Fruit fly (Drosophila melanogaster) whole organism, embryonic: ENCODE measurements around the gene CG13044.

ENCODE experiments used
- Ada2b ChIP-seq: fragments of 200-800 bp; sonication (Bioruptor generic); IDR thresholded peaks from 2 replicates; pipeline ENCODE4 v1.3.6; 2022; ENCODE audit warnings: missing biosample characterization, missing genetic modification characterization
- Adf1 ChIP-seq: fragments of 200-800 bp; sonication (Bioruptor generic); IDR thresholded peaks from 2 replicates; pipeline ENCODE4 v1.3.6; 2022; ENCODE audit warnings: missing biosample characterization, missing genetic modification characterization
- Atf3 ChIP-seq: fragments of 200-800 bp; sonication (Bioruptor generic); optimal IDR thresholded peaks from 3 replicates; lab custom pipeline; 2016; ENCODE audit warnings: missing biosample characterization, missing genetic modification characterization
- B-H2 ChIP-seq: fragments of 200-800 bp; sonication (Bioruptor generic); optimal IDR thresholded peaks from 2 replicates; lab custom pipeline; 2018; ENCODE audit warnings: missing biosample characterization, mild to moderate bottlenecking, missing genetic modification characterization
- CG10147 ChIP-seq: fragments of 200-800 bp; sonication (Bioruptor generic); optimal IDR thresholded peaks from 2 replicates; lab custom pipeline; 2019; ENCODE audit warnings: missing biosample characterization, mild to moderate bottlenecking, missing genetic modification characterization, moderate library complexity
- CG1024 ChIP-seq: fragments of 200-800 bp; sonication (Bioruptor generic); IDR thresholded peaks from 2 replicates; pipeline ENCODE4 v1.3.6; 2022; ENCODE audit warnings: missing biosample characterization, missing genetic modification characterization
- CG12155 ChIP-seq: fragments of 200-800 bp; sonication (Bioruptor generic); optimal IDR thresholded peaks from 3 replicates; lab custom pipeline; 2016; ENCODE audit warnings: missing biosample characterization, missing genetic modification characterization
- CG12219 ChIP-seq: fragments of 200-800 bp; sonication (Bioruptor generic); optimal IDR thresholded peaks from 3 replicates; lab custom pipeline; 2018; ENCODE audit warnings: missing biosample characterization, mild to moderate bottlenecking, missing genetic modification characterization
- CG13424 ChIP-seq: fragments of 200-800 bp; sonication (Bioruptor generic); optimal IDR thresholded peaks from 2 replicates; lab custom pipeline; 2019; ENCODE audit warnings: missing biosample characterization, mild to moderate bottlenecking, missing genetic modification characterization, moderate library complexity
- CG14667 ChIP-seq: fragments of 200-800 bp; sonication (Bioruptor generic); IDR thresholded peaks from 2 replicates; pipeline ENCODE4 v1.3.6; 2022; ENCODE audit warnings: missing biosample characterization, missing genetic modification characterization
- CG15269 ChIP-seq: fragments of 200-800 bp; sonication (Bioruptor generic); optimal IDR thresholded peaks from 2 replicates; lab custom pipeline; 2018; ENCODE audit warnings: missing biosample characterization, mild to moderate bottlenecking, missing genetic modification characterization, moderate library complexity
- CG1603 ChIP-seq: fragments of 200-800 bp; sonication (Bioruptor generic); optimal IDR thresholded peaks from 2 replicates; lab custom pipeline; 2019; ENCODE audit warnings: missing biosample characterization, mild to moderate bottlenecking, missing genetic modification characterization, moderate library complexity
- CG16863 ChIP-seq: fragments of 200-800 bp; sonication (Bioruptor generic); optimal IDR thresholded peaks from 3 replicates; lab custom pipeline; 2016; ENCODE audit warnings: missing biosample characterization, missing genetic modification characterization
- CG31441 ChIP-seq: fragments of 200-800 bp; sonication (Bioruptor generic); IDR thresholded peaks from 2 replicates; pipeline ENCODE4 v1.3.6; 2022; ENCODE audit warnings: missing biosample characterization, missing genetic modification characterization
- CG34422 ChIP-seq: fragments of 200-800 bp; sonication (Bioruptor generic); IDR thresholded peaks from 3 replicates; pipeline ENCODE4 v1.3.6; 2022; ENCODE audit warnings: missing biosample characterization, missing genetic modification characterization
- CG3847 ChIP-seq: fragments of 200-800 bp; sonication (Bioruptor generic); IDR thresholded peaks from 2 replicates; pipeline ENCODE4 v1.3.6; 2022; ENCODE audit warnings: missing biosample characterization, missing genetic modification characterization
- CG6272 ChIP-seq: fragments of 200-800 bp; sonication (Bioruptor generic); IDR thresholded peaks from 2 replicates; pipeline ENCODE4 v1.3.6; 2022; ENCODE audit warnings: missing biosample characterization, missing genetic modification characterization
- CG7372 ChIP-seq: fragments of 200-800 bp; sonication (Bioruptor generic); IDR thresholded peaks from 2 replicates; pipeline ENCODE4 v1.3.6; 2022; ENCODE audit warnings: missing biosample characterization, missing genetic modification characterization
- CG8281 ChIP-seq: fragments of 200-800 bp; sonication (Bioruptor generic); optimal IDR thresholded peaks from 2 replicates; lab custom pipeline; 2018; ENCODE audit warnings: missing biosample characterization, mild to moderate bottlenecking, missing genetic modification characterization, moderate library complexity
- CG9797 ChIP-seq: fragments of 200-800 bp; sonication (Bioruptor generic); optimal IDR thresholded peaks from 3 replicates; lab custom pipeline; 2018; ENCODE audit warnings: missing biosample characterization, mild to moderate bottlenecking, missing genetic modification characterization
- CG9932 ChIP-seq: fragments of 200-800 bp; sonication (Bioruptor generic); IDR thresholded peaks from 2 replicates; pipeline ENCODE4 v1.3.6; 2022; ENCODE audit warnings: missing biosample characterization, missing genetic modification characterization
- Dbx ChIP-seq: fragments of 200-800 bp; sonication (Bioruptor generic); IDR thresholded peaks from 3 replicates; pipeline ENCODE4 v1.3.6; 2022; ENCODE audit warnings: missing biosample characterization, missing genetic modification characterization
- Doc3 ChIP-seq: fragments of 200-800 bp; sonication (Bioruptor generic); IDR thresholded peaks from 3 replicates; pipeline ENCODE4 v1.3.6; 2022; ENCODE audit warnings: missing biosample characterization, missing genetic modification characterization; ENCODE audit not compliant: partially characterized antibody
- Ets65A ChIP-seq: fragments of 200-800 bp; sonication (Bioruptor generic); peaks from one replicate; lab custom pipeline; 2016; ENCODE audit warnings: missing biosample characterization, missing genetic modification characterization
- H2.0 ChIP-seq: fragments of 200-800 bp; sonication (Bioruptor generic); IDR thresholded peaks from 2 replicates; pipeline ENCODE4 v1.3.6; 2022; ENCODE audit warnings: missing biosample characterization, missing genetic modification characterization
- MBD-R2 ChIP-seq: fragments of 200-800 bp; sonication (Bioruptor generic); IDR thresholded peaks from 2 replicates; pipeline ENCODE4 v1.3.6; 2022; ENCODE audit warnings: missing biosample characterization, missing genetic modification characterization
- Med ChIP-seq: fragments of 200-800 bp; sonication (Bioruptor generic); peaks from one replicate; lab custom pipeline; 2016; ENCODE audit warnings: missing biosample characterization, missing genetic modification characterization, mild to moderate bottlenecking, inconsistent platforms, moderate library complexity
- Nf-YA ChIP-seq: fragments of 200-800 bp; sonication (Bioruptor generic); IDR thresholded peaks from 2 replicates; pipeline ENCODE4 v1.3.6; 2022; ENCODE audit warnings: missing biosample characterization, missing genetic modification characterization
- Sox100B ChIP-seq: fragments of 200-800 bp; sonication (Bioruptor generic); optimal IDR thresholded peaks from 3 replicates; lab custom pipeline; 2018; ENCODE audit warnings: missing biosample characterization, mild to moderate bottlenecking, missing genetic modification characterization
- amos ChIP-seq: fragments of 200-800 bp; sonication (Bioruptor generic); IDR thresholded peaks from 2 replicates; pipeline ENCODE4 v1.3.6; 2022; ENCODE audit warnings: missing biosample characterization, missing genetic modification characterization; ENCODE audit not compliant: partially characterized antibody
- bbx ChIP-seq: fragments of 200-800 bp; sonication (Bioruptor generic); IDR thresholded peaks from 2 replicates; pipeline ENCODE4 v1.3.6; 2022; ENCODE audit warnings: missing biosample characterization, missing genetic modification characterization; ENCODE audit not compliant: partially characterized antibody
- bcd ChIP-seq: fragments of 200-800 bp; sonication (Bioruptor generic); optimal IDR thresholded peaks from 2 replicates; lab custom pipeline; 2017; ENCODE audit warnings: missing biosample characterization, mild to moderate bottlenecking, missing genetic modification characterization
- bowl ChIP-seq: fragments of 200-800 bp; sonication (Bioruptor generic); IDR thresholded peaks from 2 replicates; pipeline ENCODE4 v1.3.6; 2022; ENCODE audit warnings: missing biosample characterization, missing genetic modification characterization
- crol ChIP-seq: fragments of 200-800 bp; sonication (Bioruptor generic); IDR thresholded peaks from 2 replicates; pipeline ENCODE4 v1.3.6; 2022; ENCODE audit warnings: missing biosample characterization, missing genetic modification characterization
- gem ChIP-seq: fragments of 200-800 bp; sonication (Bioruptor generic); optimal IDR thresholded peaks from 2 replicates; lab custom pipeline; 2019; ENCODE audit warnings: missing biosample characterization, mild to moderate bottlenecking, missing genetic modification characterization, moderate library complexity
- gsb-n ChIP-seq: fragments of 200-800 bp; sonication (Bioruptor generic); optimal IDR thresholded peaks from 3 replicates; lab custom pipeline; 2018; ENCODE audit warnings: missing biosample characterization, mild to moderate bottlenecking, missing genetic modification characterization
- her ChIP-seq: fragments of 200-800 bp; sonication (Bioruptor generic); optimal IDR thresholded peaks from 2 replicates; lab custom pipeline; 2016; ENCODE audit warnings: missing biosample characterization, missing genetic modification characterization
- lilli ChIP-seq: fragments of 200-800 bp; sonication (Bioruptor generic); optimal IDR thresholded peaks from 3 replicates; lab custom pipeline; 2016; ENCODE audit warnings: missing biosample characterization, missing genetic modification characterization
- nau ChIP-seq: fragments of 200-800 bp; sonication (Bioruptor generic); optimal IDR thresholded peaks from 3 replicates; lab custom pipeline; 2017; ENCODE audit warnings: missing biosample characterization, mild to moderate bottlenecking, missing genetic modification characterization, missing genetic modification reagents
- nmo ChIP-seq: fragments of 200-800 bp; sonication (Bioruptor generic); optimal IDR thresholded peaks from 2 replicates; lab custom pipeline; 2018; ENCODE audit warnings: missing biosample characterization, mild to moderate bottlenecking, missing genetic modification characterization, moderate library complexity
- onecut ChIP-seq: fragments of 200-800 bp; sonication (Bioruptor generic); IDR thresholded peaks from 2 replicates; pipeline ENCODE4 v1.3.6; 2022; ENCODE audit warnings: missing biosample characterization, missing genetic modification characterization
- row ChIP-seq: fragments of 200-800 bp; sonication (Bioruptor generic); IDR thresholded peaks from 3 replicates; pipeline ENCODE4 v1.3.6; 2022; ENCODE audit warnings: missing biosample characterization, missing genetic modification characterization
- run ChIP-seq: fragments of 200-800 bp; sonication (Bioruptor generic); optimal IDR thresholded peaks from 3 replicates; lab custom pipeline; 2018; ENCODE audit warnings: missing biosample characterization, mild to moderate bottlenecking, missing genetic modification characterization
- sens-2 ChIP-seq: fragments of 200-800 bp; sonication (Bioruptor generic); IDR thresholded peaks from 2 replicates; pipeline ENCODE4 v1.3.6; 2022; ENCODE audit warnings: missing biosample characterization, missing genetic modification characterization
- seq ChIP-seq: fragments of 200-800 bp; sonication (Bioruptor generic); IDR thresholded peaks from 2 replicates; pipeline ENCODE4 v1.3.6; 2022; ENCODE audit warnings: missing biosample characterization, missing genetic modification characterization
- sisA ChIP-seq: fragments of 200-800 bp; sonication (Bioruptor generic); IDR thresholded peaks from 2 replicates; pipeline ENCODE4 v1.3.6; 2022; ENCODE audit warnings: missing biosample characterization, missing genetic modification characterization
- tin ChIP-seq: fragments of 200-800 bp; sonication (Bioruptor generic); optimal IDR thresholded peaks from 3 replicates; lab custom pipeline; 2016; ENCODE audit warnings: missing biosample characterization, missing genetic modification characterization
- ttk ChIP-seq: fragments of 200-800 bp; sonication (Bioruptor generic); IDR thresholded peaks from 2 replicates; pipeline ENCODE4 v2.1.2; 2022; ENCODE audit warnings: missing biosample characterization, missing genetic modification characterization
- unpg ChIP-seq: fragments of 200-800 bp; sonication (Bioruptor generic); optimal IDR thresholded peaks from 3 replicates; lab custom pipeline; 2018; ENCODE audit warnings: missing biosample characterization, mild to moderate bottlenecking, missing genetic modification characterization, moderate library complexity
- wdn ChIP-seq: fragments of 200-800 bp; sonication (Bioruptor generic); IDR thresholded peaks from 2 replicates; pipeline ENCODE4 v1.3.6; 2022; ENCODE audit warnings: missing biosample characterization, missing genetic modification characterization

CG13044 gene

DNA sequence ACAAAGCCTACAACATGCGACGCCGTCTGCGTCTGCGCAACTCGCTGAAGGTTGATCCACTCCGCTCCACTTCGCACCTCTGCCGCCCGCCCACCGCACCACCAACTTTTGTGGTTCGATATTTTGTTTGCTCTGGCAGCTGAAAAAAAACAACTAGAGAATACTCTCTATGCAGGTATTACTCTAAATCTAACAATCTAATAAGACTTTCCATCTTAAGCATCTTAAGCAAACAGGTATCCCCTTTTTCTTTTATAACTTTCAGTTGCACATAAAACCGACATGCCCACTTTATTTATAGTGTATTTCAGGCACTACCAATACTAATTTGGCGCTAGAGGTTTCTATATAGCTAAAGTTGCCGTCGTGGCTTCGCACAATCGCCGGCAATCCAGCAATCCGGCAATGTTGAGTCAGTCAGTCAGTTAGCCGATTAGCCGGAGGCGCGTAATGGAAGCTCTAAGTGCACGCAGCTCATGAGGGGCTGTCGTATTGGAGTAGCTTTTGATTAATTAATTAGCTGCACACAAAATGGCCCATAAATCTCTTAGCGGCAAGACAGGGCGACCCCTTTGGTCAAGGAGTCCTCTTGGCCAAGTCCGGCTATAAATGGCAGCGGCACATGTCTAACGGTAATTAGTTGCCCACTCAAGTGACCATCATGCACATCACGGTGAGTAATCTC, 25.4 kb upstream of the CG13044 start, which contains the start of gene CG13058 (continued):
- TF ChIP-seq bowl (peak; percentile 77), lilli (GFP tag; lab: Kevin White, UChicago) (peak; percentile 68), CG9932 (GFP tag; lab: Robert Waterston, UW) (peak; percentile 77), CG13424 (peak; percentile 84), unpg (GFP tag; lab: Kevin White, UChicago) (peak; percentile 67), CG8281 (tag; lab: Kevin White, UChicago) (peak; percentile 79), seq (GFP tag; lab: Robert Waterston, UW) (peak; percentile 74), Nf-YA (peak; percentile 54), CG9797 (GFP tag; lab: Kevin White, UChicago) (no peak), CG12219 (GFP tag; lab: Kevin White, UChicago) (peak; percentile 74), Adf1 (GFP tag; lab: Robert Waterston, UW) (peak; percentile 46), CG3847 (peak; percentile 77), Sox100B (GFP tag; lab: Kevin White, UChicago) (peak; percentile 53), Atf3 (GFP tag; lab: Kevin White, UChicago) (peak; percentile 44), Dbx (GFP tag; lab: Robert Waterston, UW) (peak; percentile 64; the same call in 2 of the 3 replicates), Doc3 (GFP tag; lab: Robert Waterston, UW) (no peak), tin (GFP tag; lab: Kevin White, UChicago) (peak; percentile 25), CG1603 (peak; percentile 28), B-H2 (no peak), sisA (GFP tag; lab: Robert Waterston, UW) (peak; percentile 67), ttk (peak; percentile 44), Ets65A (GFP tag; lab: Kevin White, UChicago) (peak; percentile 45), gsb-n (tag; lab: Kevin White, UChicago) (no peak), her (peak; percentile 2), amos (GFP tag; lab: Robert Waterston, UW) (no peak), wdn (GFP tag; lab: Robert Waterston, UW) (0 out of 2 replicates have a peak, but pooled peaks have one; percentile 60), CG14667 (0 out of 2 replicates have a peak, but pooled peaks have one; percentile 22), CG16863 (peak; percentile 70), bbx (GFP tag; lab: Robert Waterston, UW) (no peak), CG1024 (GFP tag; lab: Robert Waterston, UW) (peak; percentile 59), CG31441 (GFP tag; lab: Robert Waterston, UW) (0 out of 2 replicates have a peak, but pooled peaks have one; percentile 42), CG15269 (peak; percentile 86), nmo (GFP tag; lab: Kevin White, UChicago) (peak; percentile 30), gem (tag; lab: Kevin White, UChicago) (peak; percentile 80), nau (GFP tag; lab: Kevin White, UChicago) (peak; percentile 56), Ada2b (GFP tag; lab: Robert Waterston, UW) (peak; percentile 90), onecut (GFP tag; lab: Robert Waterston, UW) (peak; percentile 30; the same call in 1 of the 2 replicates), crol (GFP tag; lab: Robert Waterston, UW) (peak; percentile 69), row (GFP tag; lab: Robert Waterston, UW) (peak; percentile 83), sens-2 (GFP tag; lab: Robert Waterston, UW) (peak; percentile 52), MBD-R2 (GFP tag; lab: Robert Waterston, UW) (peak; percentile 48), CG6272 (GFP tag; lab: Robert Waterston, UW) (no peak), CG10147 (GFP tag; lab: Kevin White, UChicago) (peak; percentile 60), Med (GFP tag; lab: Kevin White, UChicago) (peak; percentile 54), bcd (GFP tag; lab: Kevin White, UChicago) (peak; percentile 37), CG34422 (GFP tag; lab: Robert Waterston, UW) (0 out of 3 replicates have a peak, but pooled peaks have one; percentile 10), H2.0 (GFP tag; lab: Robert Waterston, UW) (peak; percentile 81), CG7372 (GFP tag; lab: Robert Waterston, UW) (no peak), CG12155 (GFP tag; lab: Kevin White, UChicago) (peak; percentile 29), run (tag; lab: Kevin White, UChicago) (peak; percentile 32)
